Fruit fly (Drosophila melanogaster): ENCODE measurements around the gene gammaSnap2.

Gene gammaSnap2

dm6 chr3R:10100498-10101196 is 20.6 kb downstream of the gammaSnap2 start (continued):
- TF ChIP-seq CG13894 (tag; optimal IDR thresholded peaks at IDR 0.05), result no peak
- TF ChIP-seq wek (GFP tag; optimal IDR thresholded peaks at IDR 0.05), result no peak
- TF ChIP-seq CG12942 (GFP tag; optimal IDR thresholded peaks at IDR 0.05), result peak; percentile 9
- no peak for TF ChIP-seq trh (GFP tag; optimal IDR thresholded peaks at IDR 0.05)
- TF ChIP-seq CG11504 (tag; optimal IDR thresholded peaks at IDR 0.05), result peak; percentile 32
- TF ChIP-seq bsh (GFP tag; optimal IDR thresholded peaks at IDR 0.05), result peak in 1 of 2 experiments; percentile 11
- no peak for TF ChIP-seq Nf-YA (GFP tag; IDR thresholded peaks at IDR 0.05)
- peak; percentile 45 for TF ChIP-seq CG14441 (GFP tag; IDR thresholded peaks at IDR 0.05)
- peak; percentile 52 for TF ChIP-seq tin (GFP tag; optimal IDR thresholded peaks at IDR 0.05)
- no peak for TF ChIP-seq Dref (GFP tag; IDR thresholded peaks at IDR 0.05)
- TF ChIP-seq caup (GFP tag; optimal IDR thresholded peaks at IDR 0.05; ENCODE audit: severe bottlenecking), result peak; percentile 45
- no peak for TF ChIP-seq tio (GFP tag; optimal IDR thresholded peaks at IDR 0.05)
- TF ChIP-seq CG14014 (GFP tag; IDR thresholded peaks at IDR 0.05), result peak; percentile 40; the same call in 1 of the 2 replicates
- no peak for TF ChIP-seq CG16779 (GFP tag; IDR thresholded peaks at IDR 0.05)
- TF ChIP-seq Lpt (GFP tag; optimal IDR thresholded peaks at IDR 0.05), result no peak
- no peak for TF ChIP-seq CG34224 (GFP tag; IDR thresholded peaks at IDR 0.05; ENCODE audit: partially characterized antibody)
- 0 out of 3 replicates have a peak, but pooled peaks have one; percentile 50 for TF ChIP-seq CG11093 (GFP tag; IDR thresholded peaks at IDR 0.05)
- TF ChIP-seq hbn (GFP tag; IDR thresholded peaks at IDR 0.05; ENCODE audit: partially characterized antibody), result 0 out of 2 replicates have a peak, but pooled peaks have one; percentile 17
- no peak for TF ChIP-seq Kr (GFP tag; optimal IDR thresholded peaks at IDR 0.05)
- 0 out of 3 replicates have a peak, but pooled peaks have one; percentile 35 for TF ChIP-seq Aef1 (GFP tag; IDR thresholded peaks at IDR 0.05)
- peak; percentile 11 for TF ChIP-seq CG12391 (tag; optimal IDR thresholded peaks at IDR 0.05)
- peak; percentile 28; the same call in 1 of the 4 replicates for TF ChIP-seq Gug (GFP tag; IDR thresholded peaks at IDR 0.05)
- TF ChIP-seq inv (GFP tag; IDR thresholded peaks at IDR 0.05; ENCODE audit: partially characterized antibody), result no peak
- no peak for TF ChIP-seq ro (GFP tag; IDR thresholded peaks at IDR 0.05)
- TF ChIP-seq CG6765 (GFP tag; optimal IDR thresholded peaks at IDR 0.05), result no peak
- peak; percentile 43; the same call in 1 of the 3 replicates for TF ChIP-seq Opbp (GFP tag; IDR thresholded peaks at IDR 0.05; ENCODE audit: partially characterized antibody)
- no peak for TF ChIP-seq CkIIα-i1 (GFP tag; IDR thresholded peaks at IDR 0.05)
- no peak for TF ChIP-seq CG7372 (GFP tag; IDR thresholded peaks at IDR 0.05)
- TF ChIP-seq eyg (GFP tag; optimal IDR thresholded peaks at IDR 0.05), result no peak
- peak; percentile 78 for TF ChIP-seq vvl (GFP tag; IDR thresholded peaks at IDR 0.05)
- TF ChIP-seq hkb (optimal IDR thresholded peaks at IDR 0.05), result peak; percentile 22
- TF ChIP-seq hkb (GFP tag; IDR thresholded peaks at IDR 0.05), result no peak; the same call in 1 of the 2 replicates
- no peak for TF ChIP-seq Hand (GFP tag; optimal IDR thresholded peaks at IDR 0.05)
- TF ChIP-seq nom (GFP tag; optimal IDR thresholded peaks at IDR 0.05), result no peak
- peak; percentile 41; the same call in 1 of the 3 replicates for TF ChIP-seq gce (GFP tag; IDR thresholded peaks at IDR 0.05)
- no peak for TF ChIP-seq Drgx (GFP tag; IDR thresholded peaks at IDR 0.05)
- peak; percentile 15 for TF ChIP-seq org-1 (GFP tag; optimal IDR thresholded peaks at IDR 0.05)
- peak; percentile 16; the same call in 1 of the 2 replicates for TF ChIP-seq CG11085 (GFP tag; IDR thresholded peaks at IDR 0.05)
- no peak for TF ChIP-seq D19A (tag; optimal IDR thresholded peaks at IDR 0.05)
- TF ChIP-seq CG2202 (tag; optimal IDR thresholded peaks at IDR 0.05), result no peak
- TF ChIP-seq Lhr (GFP tag; optimal IDR thresholded peaks at IDR 0.05), result peak; percentile 63
- 0 out of 2 replicates have a peak, but pooled peaks have one; percentile 18 for TF ChIP-seq CG4730 (GFP tag; IDR thresholded peaks at IDR 0.05)
- TF ChIP-seq CG10565 (GFP tag; optimal IDR thresholded peaks at IDR 0.05), result no peak
- TF ChIP-seq CG2199 (GFP tag; IDR thresholded peaks at IDR 0.05), result peak; percentile 90; the same call in 2 of the 3 replicates
- no peak for TF ChIP-seq Sin3A (optimal IDR thresholded peaks at IDR 0.05)
- no peak for TF ChIP-seq mirr (GFP tag; optimal IDR thresholded peaks at IDR 0.05)
- no peak for TF ChIP-seq exex (tag; optimal IDR thresholded peaks at IDR 0.05)
- peak; percentile 74 for TF ChIP-seq HmgZ (tag; optimal IDR thresholded peaks at IDR 0.05)
- peak; percentile 88 for TF ChIP-seq CG32532 (GFP tag; IDR thresholded peaks at IDR 0.05)
- TF ChIP-seq E2f2 (GFP tag; IDR thresholded peaks at IDR 0.05), result peak; percentile 27; the same call in 1 of the 2 replicates

Measured in whole organism, embryonic.